Worm (Caenorhabditis elegans) whole organism, mixed stage, embryonic: ENCODE data around the gene Y45G12B.2.

ENCODE experiments used
- bed-3 ChIP-seq: fragments of 200-800 bp; sonication (Bioruptor generic); optimal IDR thresholded peaks from 3 replicates; lab custom pipeline; 2018; ENCODE audit warnings: mild to moderate bottlenecking, missing genetic modification characterization, moderate library complexity, missing compliant biosample characterization
- blmp-1 ChIP-seq: fragments of 150-350 bp; optimal IDR thresholded peaks from 2 replicates; lab custom pipeline; 2014; ENCODE audit warnings: missing biosample characterization, missing genetic modification characterization
- ceh-83 ChIP-seq: fragments of 200-800 bp; sonication (Bioruptor generic); optimal IDR thresholded peaks from 2 replicates; lab custom pipeline; 2018; ENCODE audit warnings: mild to moderate bottlenecking, missing genetic modification characterization, missing compliant biosample characterization
- ces-1 ChIP-seq: fragments of 150-350 bp; optimal IDR thresholded peaks from 2 replicates; lab custom pipeline; 2014; ENCODE audit warnings: missing biosample characterization, missing genetic modification reagents, missing genetic modification characterization
- cnd-1 ChIP-seq: fragments of 200-800 bp; sonication (Bioruptor generic); optimal IDR thresholded peaks from 2 replicates; lab custom pipeline; 2018; ENCODE audit warnings: mild to moderate bottlenecking, missing genetic modification characterization, missing compliant biosample characterization
- drap-1 ChIP-seq: fragments of 200-800 bp; sonication (Bioruptor generic); optimal IDR thresholded peaks from 3 replicates; lab custom pipeline; 2018; ENCODE audit warnings: mild to moderate bottlenecking, missing genetic modification characterization, missing compliant biosample characterization
- elt-1 ChIP-seq: sonication (generic microtip); optimal IDR thresholded peaks from 2 replicates; lab custom pipeline; 2017; ENCODE audit warnings: missing genetic modification characterization, mild to moderate bottlenecking, missing compliant biosample characterization, antibody characterized with exemption, moderate library complexity, borderline replicate concordance; ENCODE audit not compliant: insufficient read depth
- elt-3 ChIP-seq: fragments of 150-350 bp; optimal IDR thresholded peaks from 2 replicates; lab custom pipeline; 2014; ENCODE audit warnings: missing biosample characterization, missing genetic modification characterization
- flh-1 ChIP-seq: fragments of 200-800 bp; sonication (Bioruptor generic); optimal IDR thresholded peaks from 2 replicates; lab custom pipeline; 2018; ENCODE audit warnings: mild to moderate bottlenecking, missing genetic modification characterization, moderate library complexity, missing compliant biosample characterization
- ham-2 ChIP-seq: fragments of 200-800 bp; sonication (Bioruptor generic); optimal IDR thresholded peaks from 2 replicates; lab custom pipeline; 2018; ENCODE audit warnings: mild to moderate bottlenecking, missing genetic modification characterization, missing compliant biosample characterization
- lin-32 ChIP-seq: fragments of 200-800 bp; sonication (Bioruptor generic); optimal IDR thresholded peaks from 2 replicates; lab custom pipeline; 2018; ENCODE audit warnings: mild to moderate bottlenecking, missing genetic modification characterization, missing compliant biosample characterization
- lsy-2 ChIP-seq: fragments of 150-350 bp; optimal IDR thresholded peaks from 2 replicates; lab custom pipeline; 2014; ENCODE audit warnings: missing biosample characterization, missing genetic modification characterization
- mls-2 ChIP-seq: sonication (generic microtip); optimal IDR thresholded peaks from 2 replicates; lab custom pipeline; 2016; ENCODE audit warnings: mild to moderate bottlenecking, missing genetic modification characterization, moderate library complexity, missing compliant biosample characterization
- nhr-237 ChIP-seq: fragments of 150-350 bp; optimal IDR thresholded peaks from 2 replicates; lab custom pipeline; 2014; ENCODE audit warnings: missing biosample characterization, missing genetic modification characterization
- nhr-28 ChIP-seq: fragments of 150-350 bp; optimal IDR thresholded peaks from 2 replicates; lab custom pipeline; 2014; ENCODE audit warnings: missing biosample characterization, missing genetic modification characterization
- nhr-76 ChIP-seq: sonication (generic microtip); optimal IDR thresholded peaks from 2 replicates; lab custom pipeline; 2017; ENCODE audit warnings: missing biosample characterization, missing genetic modification characterization
- pha-4 ChIP-seq: fragments of 150-350 bp; optimal IDR thresholded peaks from 2 replicates; lab custom pipeline; 2018; ENCODE audit warnings: missing biosample characterization, missing genetic modification reagents, missing genetic modification characterization
- sem-2 ChIP-seq: fragments of 200-800 bp; sonication (Bioruptor generic); optimal IDR thresholded peaks from 2 replicates; lab custom pipeline; 2018; ENCODE audit warnings: mild to moderate bottlenecking, missing genetic modification characterization, missing compliant biosample characterization
- sptf-1 ChIP-seq: sonication (generic microtip); optimal IDR thresholded peaks from 2 replicates; lab custom pipeline; 2017; ENCODE audit warnings: mild to moderate bottlenecking, missing genetic modification characterization, moderate library complexity, missing compliant biosample characterization
- tbx-8 ChIP-seq: fragments of 200-800 bp; sonication (Bioruptor generic); optimal IDR thresholded peaks from 2 replicates; lab custom pipeline; 2018; ENCODE audit warnings: mild to moderate bottlenecking, missing genetic modification characterization, moderate library complexity, missing compliant biosample characterization
- unc-120 ChIP-seq: sonication (generic microtip); optimal IDR thresholded peaks from 2 replicates; lab custom pipeline; 2017; ENCODE audit warnings: missing genetic modification characterization, missing compliant biosample characterization; ENCODE audit not compliant: poor library complexity, severe bottlenecking
- unc-39 ChIP-seq: fragments of 150-350 bp; optimal IDR thresholded peaks from 2 replicates; lab custom pipeline; 2014; ENCODE audit warnings: missing biosample characterization, missing genetic modification characterization
- unc-62 ChIP-seq: fragments of 150-350 bp; optimal IDR thresholded peaks from 2 replicates; lab custom pipeline; 2014; ENCODE audit warnings: missing biosample characterization, missing genetic modification reagents, missing genetic modification characterization
- zip-8 ChIP-seq: fragments of 150-350 bp; optimal IDR thresholded peaks from 2 replicates; lab custom pipeline; 2014; ENCODE audit warnings: missing biosample characterization, missing genetic modification characterization
- ztf-11 ChIP-seq: fragments of 150-350 bp; optimal IDR thresholded peaks from 2 replicates; lab custom pipeline; 2014; ENCODE audit warnings: missing biosample characterization, missing genetic modification characterization

The Y45G12B.2 gene

DNA sequence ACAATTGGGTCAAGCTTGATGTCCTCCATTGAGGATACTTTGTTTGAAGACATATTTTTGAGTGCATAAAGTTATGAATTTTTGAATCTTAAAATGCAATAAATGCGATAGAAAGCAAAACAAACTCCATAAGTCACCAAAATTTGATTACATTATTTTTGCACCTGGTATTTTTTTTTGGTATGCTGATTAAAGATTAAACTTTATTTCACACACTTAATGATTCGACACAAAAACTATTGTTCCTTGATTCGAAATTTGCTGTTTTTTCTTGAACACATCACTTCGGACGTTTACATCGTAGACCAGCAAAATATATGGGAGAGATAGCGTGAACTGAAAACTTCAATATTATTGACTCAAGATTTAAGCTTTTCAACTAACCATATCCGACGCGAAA is 45.7 kb downstream of the Y45G12B.2 start, which contains the start of gene srg-61:
Gene srg-61 (minus strand): TSS at position 101 of the 400 bp plus-strand sequence.
- TF ChIP-seq elt-1 (tag; lab: Kevin White, UChicago) (no peak), lsy-2 (tag; lab: Kevin White, UChicago) (no peak), flh-1 (GFP tag; lab: Kevin White, UChicago) (no peak), mls-2 (tag; lab: Kevin White, UChicago) (no peak), sptf-1 (tag; lab: Kevin White, UChicago) (no peak), sem-2 (GFP tag; lab: Kevin White, UChicago) (no peak), unc-39 (tag; lab: Kevin White, UChicago) (no peak), unc-62 (no peak), nhr-76 (tag; lab: Kevin White, UChicago) (no peak), ztf-11 (tag; lab: Kevin White, UChicago) (no peak), nhr-237 (no peak), pha-4 (tag; lab: Kevin White, UChicago) (no peak), ceh-83 (GFP tag; lab: Kevin White, UChicago) (no peak), zip-8 (tag; lab: Kevin White, UChicago) (no peak)

DNA sequence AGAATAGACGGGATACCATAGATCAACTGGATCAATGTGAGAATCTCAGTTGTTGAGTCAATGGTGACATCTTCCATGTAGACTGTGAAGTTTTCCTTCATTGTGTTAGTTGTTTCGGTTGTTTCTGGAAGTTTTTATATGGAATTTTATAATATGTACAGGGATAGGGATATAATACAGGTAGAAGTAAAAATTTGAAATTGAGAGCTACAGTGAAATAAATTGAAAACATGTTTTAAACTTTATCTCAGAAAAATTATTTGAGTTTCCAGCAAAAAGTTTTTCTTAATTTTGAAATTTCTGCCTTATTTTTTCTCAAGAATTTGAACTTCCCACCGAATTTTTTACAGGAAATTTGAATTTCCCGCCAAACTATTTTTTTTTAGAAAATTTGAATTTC is 47.7 kb downstream of the Y45G12B.2 start, which contains the start of gene srg-62:
Gene srg-62 (minus strand): TSS at position 101 of the 400 bp plus-strand sequence.
- TF ChIP-seq drap-1 (GFP tag; lab: Kevin White, UChicago) (no peak), ham-2 (no peak), bed-3 (GFP tag; lab: Kevin White, UChicago) (no peak), lin-32 (GFP tag; lab: Kevin White, UChicago) (no peak), pha-4 (tag; lab: Kevin White, UChicago) (no peak), elt-1 (tag; lab: Kevin White, UChicago) (no peak), unc-39 (tag; lab: Kevin White, UChicago) (no peak), unc-120 (tag; lab: Kevin White, UChicago) (no peak), nhr-28 (tag; lab: Kevin White, UChicago) (no peak), cnd-1 (no peak)

DNA sequence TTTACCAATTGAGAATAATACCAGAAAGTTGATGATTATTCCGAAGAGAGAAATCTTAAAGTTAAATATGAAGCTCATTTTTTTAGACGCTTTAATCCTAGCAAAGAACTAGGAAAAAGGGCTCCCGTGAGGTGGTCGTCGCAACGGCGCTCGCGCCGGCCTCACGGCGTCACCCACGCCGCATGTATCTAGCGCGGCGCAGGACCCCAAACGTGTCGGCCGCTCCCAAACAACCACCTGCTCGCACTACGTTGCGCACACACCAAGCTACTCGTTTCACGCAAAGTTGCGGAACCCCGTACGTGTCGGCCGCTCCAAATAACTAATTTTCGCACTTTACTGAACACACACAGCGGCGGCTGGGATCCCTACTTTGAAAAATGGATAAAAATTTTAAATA is 51.8 kb downstream of the Y45G12B.2 start:
- TF ChIP-seq elt-3 (tag; lab: Kevin White, UChicago) (no peak), bed-3 (GFP tag; lab: Kevin White, UChicago) (no peak), ces-1 (GFP tag; lab: Kevin White, UChicago) (no peak), nhr-76 (tag; lab: Kevin White, UChicago) (no peak), blmp-1 (tag; lab: Kevin White, UChicago) (no peak), sem-2 (GFP tag; lab: Kevin White, UChicago) (no peak), tbx-8 (GFP tag; lab: Kevin White, UChicago) (no peak)
